Worm (Caenorhabditis elegans) whole organism, young adult: ENCODE measurements around the gene algn-5.

Experiments used
- F57A8.1 ChIP-seq: fragments of 200-800 bp; sonication (Bioruptor generic); optimal IDR thresholded peaks from 2 replicates; lab custom pipeline; 2018; ENCODE audit warnings: mild to moderate bottlenecking, missing genetic modification characterization, moderate library complexity, missing compliant biosample characterization
- dpl-1 ChIP-seq: fragments of 150-350 bp; optimal IDR thresholded peaks from 2 replicates; lab custom pipeline; 2014; ENCODE audit warnings: missing biosample characterization, missing genetic modification reagents, missing genetic modification characterization
- egl-44 ChIP-seq: fragments of 200-800 bp; sonication (Bioruptor generic); IDR thresholded peaks from 2 replicates; pipeline ENCODE4 v1.3.6; 2022; ENCODE audit warnings: missing genetic modification reagents, missing genetic modification characterization, missing compliant biosample characterization
- unc-62 ChIP-seq: fragments of 150-350 bp; optimal IDR thresholded peaks from 2 replicates; lab custom pipeline; 2014; ENCODE audit warnings: missing biosample characterization, missing genetic modification reagents, missing genetic modification characterization

ce11 chrV:4182546-4182945 is 12.8 kb upstream of the algn-5 start:
- TF ChIP-seq egl-44 (GFP tag; lab: Robert Waterston, UW) (no peak), dpl-1 (no peak), F57A8.1 (GFP tag; lab: Kevin White, UChicago) (no peak), unc-62 (no peak)
